Worm (Caenorhabditis elegans): ENCODE measurements around the gene T01H3.3.

T01H3.3 gene

DNA sequence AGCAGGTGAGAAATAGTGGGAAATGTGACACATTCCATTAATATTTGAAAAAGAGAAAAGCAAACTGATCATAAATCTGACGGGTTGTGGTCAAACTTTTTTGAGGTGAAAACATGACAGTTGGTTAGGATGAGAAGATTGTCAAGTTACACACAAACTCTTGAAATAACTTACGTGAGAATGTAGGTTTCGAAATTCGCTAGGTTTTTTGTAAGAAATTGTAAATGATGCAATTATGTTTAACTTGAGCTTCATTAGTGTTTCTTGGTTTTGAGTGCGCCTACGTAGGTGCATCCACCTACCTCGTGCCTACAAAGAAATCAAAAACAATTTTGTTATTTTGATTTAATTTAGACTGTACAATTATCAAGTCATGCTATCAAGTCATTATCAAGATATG is 38.4 kb downstream of the T01H3.3 start, which contains the start of gene cex-2:
cex-2 (minus strand) TSS at position 101 of the 400 bp plus-strand sequence.
- TF ChIP-seq ceh-8 (GFP tag; optimal IDR thresholded peaks at IDR 0.05) (no peak), snu-23 (GFP tag; optimal IDR thresholded peaks at IDR 0.05) (no peak), mef-2 (tag; optimal IDR thresholded peaks at IDR 0.05) (no peak), unc-130 (tag; optimal IDR thresholded peaks at IDR 0.05) (no peak), hlh-17 (GFP tag; optimal IDR thresholded peaks at IDR 0.05; ENCODE audit: borderline replicate concordance) (no peak), ces-1 (GFP tag; optimal IDR thresholded peaks at IDR 0.05) (no peak), ztf-4 (tag; optimal IDR thresholded peaks at IDR 0.05) (no peak), fos-1 (tag; optimal IDR thresholded peaks at IDR 0.05) (no peak), dsc-1 (tag; optimal IDR thresholded peaks at IDR 0.05) (no peak), hpl-2 (GFP tag; optimal IDR thresholded peaks at IDR 0.05) (no peak), aly-2 (tag; optimal IDR thresholded peaks at IDR 0.05) (no peak)

DNA sequence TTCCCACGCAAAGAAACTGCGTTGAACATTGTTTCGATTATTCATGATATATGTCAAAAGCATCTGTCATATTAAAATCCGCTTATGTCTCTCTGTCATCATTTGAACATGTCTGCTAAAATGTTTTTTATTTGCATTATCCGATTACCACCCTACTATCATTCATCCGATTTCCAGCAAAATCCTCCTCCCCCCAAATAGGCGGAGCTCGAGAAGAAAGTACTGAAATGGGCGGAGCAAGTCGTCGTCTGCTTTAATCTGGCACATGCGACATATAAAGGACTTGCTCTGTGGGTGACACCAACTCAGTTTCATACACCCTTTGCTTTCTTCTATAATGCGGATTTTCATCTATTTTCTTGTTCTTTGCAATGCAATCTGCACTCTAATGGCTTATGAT is 41.6 kb downstream of the T01H3.3 start, which contains the start of gene T09A5.14:
T09A5.14 (plus strand) TSS at position 301 of the 400 bp plus-strand sequence.
- TF ChIP-seq dsc-1 (tag; optimal IDR thresholded peaks at IDR 0.05) (peak; percentile 46), mep-1 (tag; optimal IDR thresholded peaks at IDR 0.05) (no peak), hlh-17 (GFP tag; optimal IDR thresholded peaks at IDR 0.05; ENCODE audit: borderline replicate concordance) (no peak)

DNA sequence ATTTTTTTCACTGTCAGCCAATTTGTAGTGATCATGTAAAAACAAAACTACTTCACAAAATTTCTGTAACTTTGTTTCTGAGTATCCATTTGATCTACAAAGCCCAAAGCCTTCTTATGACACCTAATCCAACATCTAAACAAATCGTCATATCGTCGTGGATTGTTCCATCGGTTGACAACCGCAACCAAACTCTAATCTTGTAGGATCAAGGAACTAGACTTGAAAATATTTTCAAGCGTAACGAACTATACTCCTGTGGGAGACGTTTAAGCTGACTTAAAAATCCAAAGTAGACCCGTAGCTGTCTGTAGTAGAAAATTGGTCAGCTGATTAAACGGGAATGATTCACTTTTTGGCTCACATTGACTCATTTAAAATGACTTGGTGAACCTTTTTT is 44.1 kb downstream of the T01H3.3 start:
- TF ChIP-seq dsc-1 (tag; optimal IDR thresholded peaks at IDR 0.05) (peak; percentile 3), F16B12.6 (tag; optimal IDR thresholded peaks at IDR 0.05) (no peak)

DNA sequence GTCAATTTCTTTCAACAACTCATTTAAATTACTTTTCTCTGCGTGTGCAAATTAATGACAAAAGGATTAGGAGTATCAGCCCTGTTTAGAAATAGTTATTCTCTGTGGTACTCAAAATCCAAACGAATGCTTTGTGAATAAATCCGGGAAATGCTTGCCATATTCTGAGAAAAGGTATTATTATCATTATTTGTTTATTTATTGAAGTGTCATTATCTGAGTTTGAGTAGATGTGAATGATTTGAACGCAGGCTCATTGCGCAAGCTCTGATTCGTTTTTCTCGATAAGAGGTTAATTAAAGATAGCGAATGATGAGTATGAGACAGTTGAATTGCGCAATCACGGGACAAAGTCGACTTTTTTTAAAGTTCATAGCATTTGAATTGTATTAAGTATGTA is 45.8 kb downstream of the T01H3.3 start:
- no peak for TF ChIP-seq grh-1 (GFP tag; IDR thresholded peaks at IDR 0.05)
- peak; percentile 41 for TF ChIP-seq pax-3 (tag; optimal IDR thresholded peaks at IDR 0.05)
- no peak for TF ChIP-seq ceh-90 (tag; optimal IDR thresholded peaks at IDR 0.05)
- TF ChIP-seq lin-14 (GFP tag; optimal IDR thresholded peaks at IDR 0.05) = no peak
- TF ChIP-seq dsc-1 (tag; optimal IDR thresholded peaks at IDR 0.05) = peak; percentile 83

DNA sequence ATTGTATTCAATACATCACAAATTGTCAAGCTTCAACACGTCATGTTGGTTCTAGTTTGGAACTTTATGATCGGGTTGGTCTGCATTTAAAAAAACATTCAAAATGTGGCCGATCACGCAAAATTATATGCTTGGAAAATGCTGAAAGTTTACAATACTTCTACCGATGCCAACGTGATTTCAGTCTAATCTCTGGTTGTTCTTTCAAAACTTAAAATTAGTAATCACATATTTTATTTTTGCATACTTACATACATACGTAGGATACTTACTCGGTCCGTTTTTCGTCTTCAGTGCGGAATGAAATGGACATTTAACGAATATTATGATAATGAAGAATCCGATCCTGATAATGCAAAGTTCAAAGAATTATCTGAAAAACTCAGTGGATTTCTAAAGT is 48.6 kb downstream of the T01H3.3 start, which contains the start of gene srw-62:
srw-62 (plus strand) TSS at position 301 of the 400 bp plus-strand sequence.
- no peak for TF ChIP-seq aha-1 (tag; optimal IDR thresholded peaks at IDR 0.05)
- TF ChIP-seq lin-14 (GFP tag; optimal IDR thresholded peaks at IDR 0.05) = no peak
- no peak for TF ChIP-seq xbp-1 (tag; optimal IDR thresholded peaks at IDR 0.05)
- TF ChIP-seq ama-1 (optimal IDR thresholded peaks at IDR 0.05) = no peak
- no peak for TF ChIP-seq hlh-17 (GFP tag; optimal IDR thresholded peaks at IDR 0.05; ENCODE audit: borderline replicate concordance)
- no peak for TF ChIP-seq unc-130 (tag; optimal IDR thresholded peaks at IDR 0.05)
- TF ChIP-seq ceh-82 (tag; optimal IDR thresholded peaks at IDR 0.05) = no peak
- TF ChIP-seq jun-1 (tag; optimal IDR thresholded peaks at IDR 0.05) = no peak
- no peak for TF ChIP-seq zag-1 (tag; optimal IDR thresholded peaks at IDR 0.05)
- TF ChIP-seq nhr-84 (tag; optimal IDR thresholded peaks at IDR 0.05) = no peak
- no peak for TF ChIP-seq nhr-90 (tag; optimal IDR thresholded peaks at IDR 0.05; ENCODE audit: poor library complexity)
- TF ChIP-seq tbx-2 (tag; optimal IDR thresholded peaks at IDR 0.05) = no peak
- TF ChIP-seq snpc-4 (tag; optimal IDR thresholded peaks at IDR 0.05) = no peak
- TF ChIP-seq pqm-1 (tag; optimal IDR thresholded peaks at IDR 0.05) = no peak
- no peak for TF ChIP-seq egl-27 (tag; optimal IDR thresholded peaks at IDR 0.05)
- no peak for TF ChIP-seq lin-15B (tag; optimal IDR thresholded peaks at IDR 0.05)
- TF ChIP-seq ztf-11 (tag; optimal IDR thresholded peaks at IDR 0.05) = no peak
- TF ChIP-seq nhr-28 (tag; optimal IDR thresholded peaks at IDR 0.05) = no peak
- TF ChIP-seq ceh-88 (GFP tag; IDR thresholded peaks at IDR 0.05) = no peak
- TF ChIP-seq rnt-1 (tag; optimal IDR thresholded peaks at IDR 0.05) = no peak

DNA sequence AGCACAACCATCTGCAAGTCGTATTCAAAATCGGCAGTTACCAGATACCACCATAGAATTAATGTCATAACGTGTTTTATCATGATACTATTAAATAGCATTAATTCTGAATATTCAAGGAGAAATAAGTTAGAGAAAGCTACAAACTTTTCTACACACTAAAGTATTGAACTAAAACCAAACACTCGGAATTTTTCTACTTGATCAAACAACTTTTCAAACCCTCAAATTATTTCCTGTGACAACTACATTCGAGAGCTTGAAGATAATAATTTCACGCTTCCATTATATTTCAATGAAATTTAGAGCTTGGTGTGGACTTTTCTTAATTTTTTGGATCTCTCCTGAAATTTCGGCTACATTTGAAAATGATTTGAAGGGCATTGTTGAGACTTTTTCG is 51.2 kb downstream of the T01H3.3 start, which contains the start of gene irld-47:
irld-47 (minus strand) TSS at position 101 of the 400 bp plus-strand sequence.
- TF ChIP-seq fos-1 (tag; optimal IDR thresholded peaks at IDR 0.05) = no peak
- no peak for TF ChIP-seq ets-5 (GFP tag; IDR thresholded peaks at IDR 0.05)
- no peak for TF ChIP-seq sptf-1 (tag; optimal IDR thresholded peaks at IDR 0.05)
- no peak for TF ChIP-seq nhr-85 (tag)
- TF ChIP-seq elt-2 (tag; optimal IDR thresholded peaks at IDR 0.05) = no peak
- TF ChIP-seq jun-1 (tag; optimal IDR thresholded peaks at IDR 0.05) = no peak
- TF ChIP-seq ceh-90 (tag; optimal IDR thresholded peaks at IDR 0.05) = no peak
- TF ChIP-seq alr-1 (tag; optimal IDR thresholded peaks at IDR 0.05; ENCODE audit: borderline replicate concordance) = no peak
- TF ChIP-seq unc-30 (tag; optimal IDR thresholded peaks at IDR 0.05) = no peak
- no peak for TF ChIP-seq rnt-1 (tag; optimal IDR thresholded peaks at IDR 0.05)
- no peak for TF ChIP-seq ama-1 (optimal IDR thresholded peaks at IDR 0.05)

Measured in whole organism, L1 larva.